Worm (Caenorhabditis elegans) whole organism, late embryonic: ENCODE results near the gene F26F4.5.

Source experiments
- C38D4.7 ChIP-seq: fragments of 200-800 bp; sonication (Bioruptor generic); optimal IDR thresholded peaks from 2 replicates; lab custom pipeline; 2018; ENCODE audit warnings: mild to moderate bottlenecking, missing genetic modification characterization, moderate library complexity, missing compliant biosample characterization
- K02D7.2 ChIP-seq: sonication (generic microtip); optimal IDR thresholded peaks from 2 replicates; lab custom pipeline; 2017; ENCODE audit warnings: mild to moderate bottlenecking, missing genetic modification characterization, missing compliant biosample characterization
- K09A11.1 ChIP-seq: sonication (generic microtip); optimal IDR thresholded peaks from 2 replicates; lab custom pipeline; 2017; ENCODE audit warnings: antibody characterized with exemption, mild to moderate bottlenecking, missing genetic modification characterization, missing compliant biosample characterization; ENCODE audit not compliant: insufficient read depth
- T23F11.4 ChIP-seq: fragments of 200-800 bp; sonication (Bioruptor generic); optimal IDR thresholded peaks from 2 replicates; lab custom pipeline; 2018; ENCODE audit warnings: mild to moderate bottlenecking, missing genetic modification characterization, missing compliant biosample characterization
- Y22D7AL.16 ChIP-seq: sonication (generic microtip); optimal IDR thresholded peaks from 2 replicates; lab custom pipeline; 2016; ENCODE audit warnings: missing genetic modification characterization, missing compliant biosample characterization
- ahr-1 ChIP-seq: sonication (generic microtip); optimal IDR thresholded peaks from 2 replicates; lab custom pipeline; 2016; ENCODE audit warnings: missing genetic modification characterization, missing compliant biosample characterization
- ceh-18 ChIP-seq: sonication (generic microtip); optimal IDR thresholded peaks from 2 replicates; lab custom pipeline; 2016; ENCODE audit warnings: missing genetic modification characterization, missing compliant biosample characterization
- ceh-19 ChIP-seq: fragments of 200-800 bp; sonication (Bioruptor generic); optimal IDR thresholded peaks from 2 replicates; lab custom pipeline; 2018; ENCODE audit warnings: mild to moderate bottlenecking, missing genetic modification characterization, missing compliant biosample characterization
- ceh-2 ChIP-seq: sonication (generic microtip); optimal IDR thresholded peaks from 2 replicates; lab custom pipeline; 2016; ENCODE audit warnings: missing genotype, missing genetic modification characterization, missing compliant biosample characterization
- ceh-31 ChIP-seq: sonication (generic microtip); optimal IDR thresholded peaks from 2 replicates; lab custom pipeline; 2016; ENCODE audit warnings: missing genetic modification characterization, missing compliant biosample characterization
- ceh-34 ChIP-seq: sonication (generic microtip); optimal IDR thresholded peaks from 2 replicates; lab custom pipeline; 2016; ENCODE audit warnings: mild to moderate bottlenecking, missing genetic modification characterization, missing compliant biosample characterization
- ceh-45 ChIP-seq: fragments of 200-800 bp; sonication (Bioruptor generic); IDR thresholded peaks from 2 replicates; pipeline ENCODE4 v1.3.6; 2022; ENCODE audit warnings: missing genetic modification reagents, missing genetic modification characterization, missing compliant biosample characterization
- ceh-48 ChIP-seq: sonication (generic microtip); optimal IDR thresholded peaks from 2 replicates; lab custom pipeline; 2016; ENCODE audit warnings: missing genetic modification characterization, inconsistent platforms, missing compliant biosample characterization
- ceh-6 ChIP-seq: fragments of 200-800 bp; sonication (Bioruptor generic); optimal IDR thresholded peaks from 2 replicates; lab custom pipeline; 2018; ENCODE audit warnings: mild to moderate bottlenecking, missing genetic modification characterization, missing compliant biosample characterization
- ceh-9 ChIP-seq: sonication (generic microtip); optimal IDR thresholded peaks from 2 replicates; lab custom pipeline; 2016; ENCODE audit warnings: mild to moderate bottlenecking, missing genetic modification characterization, inconsistent platforms, missing compliant biosample characterization
- che-1 ChIP-seq: sonication (generic microtip); optimal IDR thresholded peaks from 2 replicates; lab custom pipeline; 2016; ENCODE audit warnings: mild to moderate bottlenecking, missing genetic modification characterization, missing compliant biosample characterization
- dmd-4 ChIP-seq: sonication (generic microtip); optimal IDR thresholded peaks from 2 replicates; lab custom pipeline; 2016; ENCODE audit warnings: borderline replicate concordance, missing genetic modification characterization, missing compliant biosample characterization
- elt-2 ChIP-seq: sonication (generic microtip); optimal IDR thresholded peaks from 2 replicates; lab custom pipeline; 2016; ENCODE audit warnings: missing genetic modification reagents, missing genetic modification characterization, missing compliant biosample characterization
- ets-4 ChIP-seq: sonication (generic microtip); optimal IDR thresholded peaks from 2 replicates; lab custom pipeline; 2016; ENCODE audit warnings: missing genetic modification characterization, missing compliant biosample characterization
- eyg-1 ChIP-seq: sonication (generic microtip); optimal IDR thresholded peaks from 2 replicates; lab custom pipeline; 2016; ENCODE audit warnings: missing genotype, missing genetic modification characterization, missing compliant biosample characterization
- fax-1 ChIP-seq: sonication (generic microtip); optimal IDR thresholded peaks from 2 replicates; lab custom pipeline; 2016; ENCODE audit warnings: missing genotype, missing genetic modification characterization, missing compliant biosample characterization
- fkh-10 ChIP-seq: fragments of 150-350 bp; optimal IDR thresholded peaks from 2 replicates; lab custom pipeline; 2014; ENCODE audit warnings: missing biosample characterization, missing genetic modification reagents, missing genetic modification characterization
- hlh-13 ChIP-seq: fragments of 200-800 bp; sonication (Bioruptor generic); optimal IDR thresholded peaks from 2 replicates; lab custom pipeline; 2018; ENCODE audit warnings: mild to moderate bottlenecking, missing genetic modification characterization, missing compliant biosample characterization
- lin-11 ChIP-seq: fragments of 200-800 bp; sonication (Bioruptor generic); optimal IDR thresholded peaks from 2 replicates; lab custom pipeline; 2018; ENCODE audit warnings: mild to moderate bottlenecking, missing genetic modification characterization, missing compliant biosample characterization
- nfya-1 ChIP-seq: sonication (generic microtip); optimal IDR thresholded peaks from 2 replicates; lab custom pipeline; 2017; ENCODE audit warnings: missing genetic modification characterization, mild to moderate bottlenecking, missing compliant biosample characterization, antibody characterized with exemption, moderate library complexity
- nhr-11 ChIP-seq: fragments of 150-350 bp; optimal IDR thresholded peaks from 2 replicates; lab custom pipeline; 2014; ENCODE audit warnings: missing biosample characterization, missing genetic modification characterization
- nhr-232 ChIP-seq: sonication (generic microtip); optimal IDR thresholded peaks from 2 replicates; lab custom pipeline; 2016; ENCODE audit warnings: missing genetic modification characterization, missing compliant biosample characterization
- npax-4 ChIP-seq: sonication (generic microtip); optimal IDR thresholded peaks from 2 replicates; lab custom pipeline; 2016; ENCODE audit warnings: missing genetic modification characterization, missing compliant biosample characterization
- pag-3 ChIP-seq: sonication (generic microtip); optimal IDR thresholded peaks from 2 replicates; lab custom pipeline; 2016; ENCODE audit warnings: missing compliant biosample characterization, missing genetic modification characterization, borderline replicate concordance
- pros-1 ChIP-seq: fragments of 150-350 bp; optimal IDR thresholded peaks from 2 replicates; lab custom pipeline; 2014; ENCODE audit warnings: missing biosample characterization, missing genetic modification reagents, missing genetic modification characterization
- rnt-1 ChIP-seq: sonication (generic microtip); optimal IDR thresholded peaks from 2 replicates; lab custom pipeline; 2016; ENCODE audit warnings: missing genetic modification characterization, missing compliant biosample characterization
- sdc-2 ChIP-seq: sonication (generic microtip); optimal IDR thresholded peaks from 2 replicates; lab custom pipeline; 2016; ENCODE audit warnings: missing genotype, missing genetic modification characterization, missing compliant biosample characterization
- sox-2 ChIP-seq: fragments of 200-800 bp; sonication (Bioruptor generic); IDR thresholded peaks from 2 replicates; pipeline ENCODE4 v1.3.6; 2022; ENCODE audit warnings: missing genetic modification reagents, missing genetic modification characterization, missing compliant biosample characterization
- sox-4 ChIP-seq: sonication (generic microtip); optimal IDR thresholded peaks from 2 replicates; lab custom pipeline; 2017; ENCODE audit warnings: mild to moderate bottlenecking, missing genetic modification characterization, inconsistent platforms, missing compliant biosample characterization
- tbx-2 ChIP-seq: sonication (generic microtip); optimal IDR thresholded peaks from 2 replicates; lab custom pipeline; 2016; ENCODE audit warnings: missing genetic modification characterization, missing compliant biosample characterization
- tbx-7 ChIP-seq: sonication (generic microtip); optimal IDR thresholded peaks from 2 replicates; lab custom pipeline; 2016; ENCODE audit warnings: missing genotype, missing genetic modification characterization, missing compliant biosample characterization
- unc-42 ChIP-seq: sonication (generic microtip); optimal IDR thresholded peaks from 2 replicates; lab custom pipeline; 2016; ENCODE audit warnings: missing genotype, missing genetic modification characterization, missing compliant biosample characterization
- unc-55 ChIP-seq: sonication (generic microtip); optimal IDR thresholded peaks from 2 replicates; lab custom pipeline; 2017; ENCODE audit warnings: missing biosample characterization, missing genetic modification reagents, missing genetic modification characterization
- zip-5 ChIP-seq: sonication (generic microtip); optimal IDR thresholded peaks from 2 replicates; lab custom pipeline; 2016; ENCODE audit warnings: missing genetic modification characterization, missing compliant biosample characterization

F26F4.5 gene

DNA sequence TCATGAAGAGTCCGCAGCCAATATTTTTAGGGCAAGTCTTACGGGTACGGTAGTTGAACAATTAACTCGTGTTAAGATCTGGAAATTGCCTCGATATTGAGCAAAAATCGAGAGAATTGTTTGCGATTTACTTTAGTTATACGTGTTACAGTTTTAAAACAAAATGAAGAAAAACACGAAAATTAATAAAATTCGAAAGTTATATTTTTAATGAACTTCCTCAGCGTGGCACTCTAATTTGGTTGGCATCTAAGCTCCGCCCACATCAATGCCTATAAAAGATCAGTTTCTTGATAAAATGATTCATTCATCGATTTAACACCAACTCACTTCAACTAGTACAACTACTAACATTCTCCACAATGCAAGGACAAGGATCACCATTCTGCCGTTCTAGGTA lies 20.6 kb downstream of the F26F4.5 start, which contains the start of gene gipc-1:
TSS of gene gipc-1 (plus strand) at position 301 of the 400 bp plus-strand sequence.
- TF ChIP-seq sdc-2 (tag; lab: Kevin White, UChicago) = no peak
- no peak for TF ChIP-seq nhr-11 (tag; lab: Kevin White, UChicago)
- TF ChIP-seq tbx-2 (tag; lab: Kevin White, UChicago) = no peak
- TF ChIP-seq sox-2 (GFP tag; lab: Robert Waterston, UW) = no peak
- TF ChIP-seq hlh-13 = no peak
- TF ChIP-seq unc-42 = no peak
- TF ChIP-seq T23F11.4 (GFP tag; lab: Kevin White, UChicago) = no peak
- no peak for TF ChIP-seq ceh-45 (GFP tag; lab: Robert Waterston, UW)
- TF ChIP-seq lin-11 (tag; lab: Kevin White, UChicago) = no peak

- TF ChIP-seq sox-4 (tag; lab: Kevin White, UChicago) (no peak), ceh-19 (GFP tag; lab: Kevin White, UChicago) (no peak), K09A11.1 (tag; lab: Kevin White, UChicago) (no peak), unc-55 (GFP tag; lab: Kevin White, UChicago) (no peak), tbx-2 (tag; lab: Kevin White, UChicago) (no peak), rnt-1 (tag; lab: Kevin White, UChicago) (no peak), ceh-18 (tag; lab: Kevin White, UChicago) (no peak), Y22D7AL.16 (tag; lab: Kevin White, UChicago) (no peak), C38D4.7 (GFP tag; lab: Kevin White, UChicago) (no peak), eyg-1 (no peak)
- TF ChIP-seq, all 69 proteins: peak for 0
Observed at ce11 chrIII:4868643-4869042, 22.4 kb downstream of the F26F4.5 start, which contains the start of the genes msd-4 and C35D10.3. Gene msd-4, minus strand, starts transcription at chrIII:4868743. Gene C35D10.3, plus strand, starts transcription at chrIII:4868921.

- no peak for TF ChIP-seq elt-2 (tag; lab: Kevin White, UChicago)
- TF ChIP-seq sox-2 (GFP tag; lab: Robert Waterston, UW) = no peak
- no peak for TF ChIP-seq ceh-31 (tag; lab: Kevin White, UChicago)
- no peak for TF ChIP-seq pag-3 (tag; lab: Kevin White, UChicago)
- TF ChIP-seq dmd-4 (tag; lab: Kevin White, UChicago) = no peak
- no peak for TF ChIP-seq fax-1 (tag; lab: Kevin White, UChicago)
- no peak for TF ChIP-seq pros-1 (tag; lab: Kevin White, UChicago)
- TF ChIP-seq npax-4 (tag; lab: Kevin White, UChicago) = no peak
Observed at ce11 chrIII:4866762-4867161, 24.3 kb downstream of the F26F4.5 start, which contains the start of gene C35D10.17. Gene C35D10.17, plus strand, starts transcription at chrIII:4867062.

DNA sequence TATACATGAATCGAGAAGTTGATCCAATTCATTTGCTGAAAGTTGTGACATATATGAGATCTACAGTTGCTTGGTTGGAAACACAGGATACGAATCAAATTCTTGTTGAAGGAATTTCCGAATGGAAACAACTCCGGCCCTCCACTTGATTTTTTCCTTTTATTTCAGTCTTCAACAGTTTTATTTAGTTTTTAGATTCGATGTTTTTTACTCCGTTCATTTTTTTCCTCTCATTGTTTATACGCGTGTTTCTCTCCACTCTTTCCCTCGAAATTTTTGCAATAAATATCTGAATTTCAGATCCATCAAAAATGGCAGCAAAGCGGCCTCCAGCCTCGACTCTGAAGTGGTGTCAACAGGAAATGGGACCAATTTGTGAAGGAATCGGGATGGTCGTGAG lies 27.9 kb downstream of the F26F4.5 start, which contains the start of gene coq-8:
TSS of gene coq-8 (plus strand) at position 301 of the 400 bp plus-strand sequence.
- TF ChIP-seq ceh-34 = no peak
- TF ChIP-seq fkh-10 (GFP tag; lab: Kevin White, UChicago) = no peak
- TF ChIP-seq, all 69 proteins: peak for 0

- TF ChIP-seq che-1 (tag; lab: Kevin White, UChicago) (no peak), nfya-1 (tag; lab: Kevin White, UChicago) (no peak), zip-5 (peak; percentile 31), sox-2 (GFP tag; lab: Robert Waterston, UW) (no peak), ceh-19 (GFP tag; lab: Kevin White, UChicago) (no peak), nhr-232 (tag; lab: Kevin White, UChicago) (no peak), ahr-1 (tag; lab: Kevin White, UChicago) (no peak), ets-4 (tag; lab: Kevin White, UChicago) (peak; percentile 83), ceh-2 (tag; lab: Kevin White, UChicago) (peak; percentile 66), ceh-6 (GFP tag; lab: Kevin White, UChicago) (no peak), ceh-31 (tag; lab: Kevin White, UChicago) (peak; percentile 37), elt-2 (tag; lab: Kevin White, UChicago) (peak; percentile 13), ceh-48 (tag; lab: Kevin White, UChicago) (no peak), ceh-9 (tag; lab: Kevin White, UChicago) (no peak), tbx-7 (tag; lab: Kevin White, UChicago) (peak; percentile 28), K02D7.2 (tag; lab: Kevin White, UChicago) (no peak)
Observed at ce11 chrIII:4861744-4862401, 29.2 kb downstream of the F26F4.5 start, which contains the start of the genes C35D10.10 and C35D10.5. Gene C35D10.10, minus strand, starts transcription at chrIII:4861794. Gene C35D10.5, plus strand, starts transcription at chrIII:4862351.
